Fruit fly (Drosophila melanogaster): Measurements from ENCODE around the gene CG9133.

- no peak for TF ChIP-seq psq (optimal IDR thresholded peaks at IDR 0.05)
- TF ChIP-seq usp (GFP tag; optimal IDR thresholded peaks at IDR 0.05), result no peak
- TF ChIP-seq pan (optimal IDR thresholded peaks at IDR 0.05), result no peak
- no peak for TF ChIP-seq CG8478 (optimal IDR thresholded peaks at IDR 0.05)
- no peak for TF ChIP-seq EcR (GFP tag; optimal IDR thresholded peaks at IDR 0.05)
- TF ChIP-seq Dll (optimal IDR thresholded peaks at IDR 0.05), result no peak
Observed at dm6 chr3L:1212113-1212512, 39.7 kb upstream of the CG9133 start.
